Worm (Caenorhabditis elegans) whole organism, L1 larva: Measurements from ENCODE around the gene exos-7.
A peak's percentile ranks its signal among the peaks of the same experiment; 100 is the strongest.

Source experiments
- C04F5.9 ChIP-seq: sonication (generic microtip); optimal IDR thresholded peaks from 2 replicates; lab custom pipeline; 2016; ENCODE audit warnings: missing genetic modification characterization, missing compliant biosample characterization
- Y116A8C.19 ChIP-seq: sonication (generic microtip); optimal IDR thresholded peaks from 2 replicates; lab custom pipeline; 2016; ENCODE audit warnings: missing compliant biosample characterization, missing genetic modification characterization, borderline replicate concordance
- aha-1 ChIP-seq: fragments of 150-350 bp; optimal IDR thresholded peaks from 2 replicates; lab custom pipeline; 2014; ENCODE audit warnings: missing biosample characterization, missing genetic modification characterization
- aly-2 ChIP-seq: fragments of 150-350 bp; optimal IDR thresholded peaks from 2 replicates; lab custom pipeline; 2014; ENCODE audit warnings: missing biosample characterization, missing genetic modification characterization
- ceh-63 ChIP-seq: fragments of 200-800 bp; sonication (Bioruptor generic); optimal IDR thresholded peaks from 2 replicates; lab custom pipeline; 2018; ENCODE audit warnings: mild to moderate bottlenecking, missing genetic modification characterization, missing compliant biosample characterization
- ceh-82 ChIP-seq, 3 experiments: fragments of 150-350 bp in 1 of 3; sonication (generic microtip) in 2 of 3; optimal IDR thresholded peaks; 2 replicates each; lab custom pipeline; 2014 to 2017; ENCODE audit warnings: missing biosample characterization in 3 of 3, missing genetic modification characterization in 3 of 3
- ceh-88 ChIP-seq: fragments of 200-800 bp; sonication (Bioruptor generic); IDR thresholded peaks from 2 replicates; pipeline ENCODE4 v1.3.6; 2022; ENCODE audit warnings: missing genetic modification characterization, missing compliant biosample characterization
- ceh-90 ChIP-seq: sonication (generic microtip); optimal IDR thresholded peaks from 2 replicates; lab custom pipeline; 2016; ENCODE audit warnings: missing genetic modification characterization, missing compliant biosample characterization
- ces-1 ChIP-seq: fragments of 150-350 bp; optimal IDR thresholded peaks from 2 replicates; lab custom pipeline; 2014; ENCODE audit warnings: missing biosample characterization, missing genetic modification reagents, missing genetic modification characterization
- dpl-1 ChIP-seq, 3 experiments: fragments of 150-350 bp in 2 of 3; sonication (generic microtip) in 1 of 3; optimal IDR thresholded peaks; 2 replicates each; lab custom pipeline; 2014 to 2017; ENCODE audit warnings: missing biosample characterization in 3 of 3, missing genetic modification characterization in 3 of 3, missing genetic modification reagents in 3 of 3
- efl-1 ChIP-seq, 4 experiments: fragments of 150-350 bp; optimal IDR thresholded peaks in 3 of 4; peaks in 1 of 4; 1 replicate in 1 of 4; 2 replicates in 3 of 4; lab custom pipeline; 2014; ENCODE audit warnings: missing biosample characterization in 2 of 4, missing genetic modification characterization in 2 of 4, missing genetic modification reagents in 2 of 4
- egl-13 ChIP-seq: sonication (generic microtip); optimal IDR thresholded peaks from 2 replicates; lab custom pipeline; 2016; ENCODE audit warnings: missing genotype, missing genetic modification reagents, missing genetic modification characterization, missing compliant biosample characterization
- egl-27 ChIP-seq, 2 experiments: fragments of 150-350 bp in 1 of 2; sonication (generic microtip); optimal IDR thresholded peaks; 3 replicates each; lab custom pipeline; 2017 to 2018; ENCODE audit warnings: missing biosample characterization in 2 of 2, missing genetic modification characterization in 2 of 2, missing genetic modification reagents in 2 of 2
- elt-2 ChIP-seq: sonication (generic microtip); optimal IDR thresholded peaks from 2 replicates; lab custom pipeline; 2016; ENCODE audit warnings: missing genetic modification characterization, mild to moderate bottlenecking, inconsistent platforms, missing compliant biosample characterization, missing genetic modification reagents
- ets-5 ChIP-seq: fragments of 200-800 bp; sonication (Bioruptor generic); IDR thresholded peaks from 2 replicates; pipeline ENCODE4 v1.3.6; 2022; ENCODE audit warnings: missing genetic modification characterization, missing compliant biosample characterization
- fkh-10 ChIP-seq: sonication (generic microtip); optimal IDR thresholded peaks from 2 replicates; lab custom pipeline; 2017; ENCODE audit warnings: missing biosample characterization, missing genetic modification reagents, missing genetic modification characterization
- fkh-4 ChIP-seq: sonication (generic microtip); optimal IDR thresholded peaks from 2 replicates; lab custom pipeline; 2016; ENCODE audit warnings: missing compliant biosample characterization, missing genetic modification characterization, borderline replicate concordance
- fkh-8 ChIP-seq: sonication (generic microtip); optimal IDR thresholded peaks from 2 replicates; lab custom pipeline; 2016; ENCODE audit warnings: mild to moderate bottlenecking, missing genetic modification characterization, missing compliant biosample characterization
- grh-1 ChIP-seq: fragments of 200-800 bp; sonication (Bioruptor generic); IDR thresholded peaks from 2 replicates; pipeline ENCODE4 v1.3.6; 2022; ENCODE audit warnings: missing genetic modification reagents, missing genetic modification characterization, missing compliant biosample characterization
- hlh-17 ChIP-seq: fragments of 200-800 bp; sonication (Bioruptor generic); optimal IDR thresholded peaks from 2 replicates; lab custom pipeline; 2018; ENCODE audit warnings: missing genetic modification characterization, mild to moderate bottlenecking, missing compliant biosample characterization, moderate library complexity, borderline replicate concordance
- hlh-4 ChIP-seq: sonication (generic microtip); optimal IDR thresholded peaks from 2 replicates; lab custom pipeline; 2016; ENCODE audit warnings: mild to moderate bottlenecking, missing genetic modification characterization, missing compliant biosample characterization
- irx-1 ChIP-seq: sonication (generic microtip); optimal IDR thresholded peaks from 2 replicates; lab custom pipeline; 2016; ENCODE audit warnings: missing genetic modification characterization, missing compliant biosample characterization
- lin-13 ChIP-seq: fragments of 150-350 bp; optimal IDR thresholded peaks from 2 replicates; lab custom pipeline; 2014; ENCODE audit warnings: missing biosample characterization, missing genetic modification reagents, missing genetic modification characterization
- lin-14 ChIP-seq: fragments of 200-800 bp; sonication (Bioruptor generic); optimal IDR thresholded peaks from 2 replicates; lab custom pipeline; 2018; ENCODE audit warnings: mild to moderate bottlenecking, missing genetic modification characterization, moderate library complexity, missing compliant biosample characterization
- lin-15B ChIP-seq: fragments of 150-350 bp; sonication (generic microtip); optimal IDR thresholded peaks from 3 replicates; lab custom pipeline; 2014; ENCODE audit warnings: missing biosample characterization, missing genetic modification characterization
- lin-35 ChIP-seq, 2 experiments: fragments of 150-350 bp; optimal IDR thresholded peaks; 2 replicates each; lab custom pipeline; 2014; ENCODE audit warnings: missing biosample characterization in 2 of 2, missing genetic modification characterization in 2 of 2, missing genetic modification reagents in 2 of 2
- lir-3 ChIP-seq: sonication (generic microtip); optimal IDR thresholded peaks from 2 replicates; lab custom pipeline; 2016; ENCODE audit warnings: mild to moderate bottlenecking, missing genetic modification characterization, moderate library complexity, missing compliant biosample characterization; ENCODE audit not compliant: poor library complexity
- mdl-1 ChIP-seq, 2 experiments: fragments of 150-350 bp; optimal IDR thresholded peaks; 2 replicates each; lab custom pipeline; 2014 to 2017; ENCODE audit warnings: missing biosample characterization in 2 of 2, missing genetic modification characterization in 2 of 2, inconsistent platforms in 1 of 2
- mef-2 ChIP-seq: fragments of 150-350 bp; optimal IDR thresholded peaks from 2 replicates; lab custom pipeline; 2014; ENCODE audit warnings: missing biosample characterization, missing genetic modification characterization
- mep-1 ChIP-seq: fragments of 150-350 bp; optimal IDR thresholded peaks from 2 replicates; lab custom pipeline; 2014; ENCODE audit warnings: missing biosample characterization, missing genetic modification characterization
- nhr-11 ChIP-seq: fragments of 150-350 bp; optimal IDR thresholded peaks from 2 replicates; lab custom pipeline; 2014; ENCODE audit warnings: missing biosample characterization, missing genetic modification characterization
- nhr-12 ChIP-seq: sonication (generic microtip); optimal IDR thresholded peaks from 2 replicates; lab custom pipeline; 2017; ENCODE audit warnings: missing biosample characterization, missing genetic modification characterization
- nhr-19 ChIP-seq: fragments of 200-800 bp; sonication (Bioruptor generic); conservative IDR thresholded peaks from 2 replicates; pipeline ENCODE4 v1.3.6; 2022; ENCODE audit warnings: missing genetic modification characterization, missing compliant biosample characterization
- nhr-237 ChIP-seq: fragments of 150-350 bp; optimal IDR thresholded peaks from 2 replicates; lab custom pipeline; 2014; ENCODE audit warnings: missing biosample characterization, missing genetic modification characterization
- nhr-47 ChIP-seq: sonication (generic microtip); optimal IDR thresholded peaks from 2 replicates; lab custom pipeline; 2016; ENCODE audit warnings: mild to moderate bottlenecking, missing genetic modification characterization, moderate library complexity, missing compliant biosample characterization
- nhr-71 ChIP-seq: sonication (generic microtip); optimal IDR thresholded peaks from 2 replicates; lab custom pipeline; 2016; ENCODE audit warnings: mild to moderate bottlenecking, missing genetic modification characterization, moderate library complexity, missing compliant biosample characterization
- nhr-76 ChIP-seq: sonication (generic microtip); optimal IDR thresholded peaks from 2 replicates; lab custom pipeline; 2017; ENCODE audit warnings: missing biosample characterization, missing genetic modification characterization
- nhr-77 ChIP-seq: fragments of 150-350 bp; optimal IDR thresholded peaks from 2 replicates; lab custom pipeline; 2014; ENCODE audit warnings: missing biosample characterization, missing genetic modification characterization
- nhr-85 ChIP-seq: sonication (generic microtip); peaks from one replicate; lab custom pipeline; 2016; ENCODE audit warnings: missing genetic modification characterization, inconsistent platforms, missing compliant biosample characterization
- nhr-90 ChIP-seq: sonication (generic microtip); optimal IDR thresholded peaks from 2 replicates; lab custom pipeline; 2016; ENCODE audit warnings: mild to moderate bottlenecking, missing genetic modification characterization, missing compliant biosample characterization; ENCODE audit not compliant: poor library complexity
- pqm-1 ChIP-seq: sonication (generic microtip); optimal IDR thresholded peaks from 3 replicates; lab custom pipeline; 2017; ENCODE audit warnings: missing biosample characterization, missing genetic modification characterization
- rnt-1 ChIP-seq: sonication (generic microtip); optimal IDR thresholded peaks from 2 replicates; lab custom pipeline; 2016; ENCODE audit warnings: mild to moderate bottlenecking, missing genetic modification characterization, moderate library complexity, missing compliant biosample characterization
- snpc-4 ChIP-seq: fragments of 150-350 bp; optimal IDR thresholded peaks from 2 replicates; lab custom pipeline; 2014; ENCODE audit warnings: missing biosample characterization, missing genetic modification characterization
- snu-23 ChIP-seq: sonication (generic microtip); optimal IDR thresholded peaks from 2 replicates; lab custom pipeline; 2016; ENCODE audit warnings: missing genetic modification characterization, missing compliant biosample characterization
- sox-4 ChIP-seq: sonication (generic microtip); optimal IDR thresholded peaks from 2 replicates; lab custom pipeline; 2016; ENCODE audit warnings: missing genetic modification characterization, missing compliant biosample characterization
- sptf-1 ChIP-seq: fragments of 150-350 bp; optimal IDR thresholded peaks from 2 replicates; lab custom pipeline; 2014; ENCODE audit warnings: missing biosample characterization, missing genetic modification characterization
- unc-86 ChIP-seq: sonication (generic microtip); optimal IDR thresholded peaks from 2 replicates; lab custom pipeline; 2016; ENCODE audit warnings: missing genetic modification characterization, missing compliant biosample characterization
- vab-15 ChIP-seq: sonication (generic microtip); optimal IDR thresholded peaks from 2 replicates; lab custom pipeline; 2017; ENCODE audit warnings: missing genotype, mild to moderate bottlenecking, missing genetic modification characterization, missing compliant biosample characterization
- xbp-1 ChIP-seq: sonication (generic microtip); optimal IDR thresholded peaks from 2 replicates; lab custom pipeline; 2016; ENCODE audit warnings: missing genetic modification characterization, missing compliant biosample characterization
- zag-1 ChIP-seq: fragments of 150-350 bp; optimal IDR thresholded peaks from 2 replicates; lab custom pipeline; 2014; ENCODE audit warnings: missing biosample characterization, missing genetic modification characterization
- zip-4 ChIP-seq: fragments of 200-800 bp; sonication (Bioruptor generic); optimal IDR thresholded peaks from 2 replicates; lab custom pipeline; 2018; ENCODE audit warnings: mild to moderate bottlenecking, missing genetic modification characterization, moderate library complexity, missing compliant biosample characterization
- ztf-11 ChIP-seq, 2 experiments: sonication (generic microtip); optimal IDR thresholded peaks; 2 replicates each; lab custom pipeline; 2016 to 2017; ENCODE audit warnings: missing genetic modification characterization in 2 of 2, missing biosample characterization in 1 of 2, missing compliant biosample characterization in 1 of 2
- ztf-4 ChIP-seq: fragments of 150-350 bp; optimal IDR thresholded peaks from 2 replicates; lab custom pipeline; 2014; ENCODE audit warnings: missing biosample characterization, missing genetic modification characterization

exos-7 gene

ce11 chrV:20832554-20832963 is 6.1 kb upstream of the exos-7 start:
- TF ChIP-seq zip-4 (GFP tag; lab: Kevin White, UChicago), result no peak
- TF ChIP-seq lin-35 (GFP tag; optimal IDR thresholded peaks at IDR 0.05; lab: Kevin White, UChicago), result no peak
- TF ChIP-seq vab-15 (tag; lab: Kevin White, UChicago), result no peak
- TF ChIP-seq fkh-10 (GFP tag; lab: Kevin White, UChicago), result no peak
- TF ChIP-seq lin-14 (GFP tag; lab: Kevin White, UChicago), result peak; percentile 77
- TF ChIP-seq egl-13 (tag; lab: Kevin White, UChicago), result peak; percentile 4
- TF ChIP-seq nhr-76, result no peak
- TF ChIP-seq egl-27 (tag; optimal IDR thresholded peaks at IDR 0.05; lab: Kevin White, UChicago), result no peak
- TF ChIP-seq aha-1 (tag; lab: Kevin White, UChicago), result no peak
- TF ChIP-seq nhr-47 (tag; lab: Kevin White, UChicago), result peak; percentile 58
- TF ChIP-seq elt-2 (tag; lab: Kevin White, UChicago), result no peak
- TF ChIP-seq irx-1 (tag; lab: Kevin White, UChicago), result no peak
- TF ChIP-seq sptf-1 (tag; lab: Kevin White, UChicago), result no peak
- TF ChIP-seq Y116A8C.19 (tag; lab: Kevin White, UChicago), result no peak
- peak; percentile 36 for TF ChIP-seq snu-23 (GFP tag; lab: Kevin White, UChicago)
- TF ChIP-seq ztf-11 (tag; optimal IDR thresholded peaks at IDR 0.05; lab: Kevin White, UChicago), result no peak
- no peak for TF ChIP-seq aly-2 (tag; lab: Kevin White, UChicago)
- TF ChIP-seq ceh-63, result no peak
- TF ChIP-seq rnt-1 (tag; lab: Kevin White, UChicago), result no peak
- no peak for TF ChIP-seq hlh-4 (tag; lab: Kevin White, UChicago)
- no peak for TF ChIP-seq nhr-12 (tag; lab: Kevin White, UChicago)
- peak; percentile 54 for TF ChIP-seq nhr-71 (tag; lab: Kevin White, UChicago)
- TF ChIP-seq ztf-4 (tag; lab: Kevin White, UChicago), result no peak
- TF ChIP-seq C04F5.9 (tag; lab: Kevin White, UChicago), result no peak
- no peak for TF ChIP-seq nhr-77 (tag; lab: Kevin White, UChicago)
- TF ChIP-seq mep-1 (tag; lab: Kevin White, UChicago), result peak; percentile 19
- TF ChIP-seq snpc-4 (tag; lab: Kevin White, UChicago), result no peak
- TF ChIP-seq nhr-90, result peak; percentile 32
- TF ChIP-seq grh-1 (GFP tag; lab: Robert Waterston, UW), result no peak
- TF ChIP-seq unc-86 (tag; lab: Kevin White, UChicago), result no peak
- peak; percentile 34; the same call in 1 of the 2 replicates for TF ChIP-seq ceh-88 (GFP tag; lab: Robert Waterston, UW)
- TF ChIP-seq nhr-19 (GFP tag; lab: Robert Waterston, UW), result peak; percentile 16; the same call in 1 of the 2 replicates
- peak; percentile 33 for TF ChIP-seq xbp-1
- TF ChIP-seq mdl-1 (tag; optimal IDR thresholded peaks at IDR 0.05; lab: Kevin White, UChicago), result no peak
- no peak for TF ChIP-seq fkh-4 (tag; lab: Kevin White, UChicago)
- no peak for TF ChIP-seq nhr-11 (tag; lab: Kevin White, UChicago)
- no peak for TF ChIP-seq mef-2 (tag; lab: Kevin White, UChicago)
- TF ChIP-seq ces-1 (GFP tag; lab: Kevin White, UChicago), result no peak
- TF ChIP-seq nhr-237 (tag; lab: Kevin White, UChicago), result no peak
- peak in 1 of 3 experiments; percentile 42 for TF ChIP-seq dpl-1 (GFP tag; optimal IDR thresholded peaks at IDR 0.05; lab: Kevin White, UChicago)
- TF ChIP-seq ceh-90 (tag; lab: Kevin White, UChicago), result no peak
- TF ChIP-seq efl-1 (optimal IDR thresholded peaks at IDR 0.05; lab: Kevin White, UChicago), result peak in 1 of 2 experiments; percentile 8
- peak in 1 of 2 experiments; percentile 6 for TF ChIP-seq efl-1 (GFP tag; optimal IDR thresholded peaks at IDR 0.05 in 1 of 2; lab: Kevin White, UChicago)
- TF ChIP-seq hlh-17, result no peak
- no peak for TF ChIP-seq lin-13 (GFP tag; lab: Kevin White, UChicago)
- TF ChIP-seq lin-15B (tag; lab: Kevin White, UChicago), result no peak
- no peak for TF ChIP-seq sox-4
- no peak for TF ChIP-seq zag-1 (tag; lab: Kevin White, UChicago)
- TF ChIP-seq fkh-8 (tag; lab: Kevin White, UChicago), result peak; percentile 40
- peak; percentile 63 for TF ChIP-seq nhr-85 (tag; lab: Kevin White, UChicago)
- TF ChIP-seq ets-5, result no peak
- TF ChIP-seq lir-3 (tag; lab: Kevin White, UChicago), result peak; percentile 37
- no peak for TF ChIP-seq pqm-1 (tag; lab: Kevin White, UChicago)
- peak in 2 of 3 experiments; percentile 5 to 13 for TF ChIP-seq ceh-82 (tag; optimal IDR thresholded peaks at IDR 0.05; lab: Kevin White, UChicago)
